Fruit fly (Drosophila melanogaster) whole organism, embryonic: ENCODE measurements around the gene CG9150.

Source experiments
- ATbp ChIP-seq: fragments of 200-800 bp; sonication (Bioruptor generic); optimal IDR thresholded peaks from 2 replicates; lab custom pipeline; 2017; ENCODE audit warnings: missing biosample characterization, mild to moderate bottlenecking, missing genetic modification characterization, missing genetic modification reagents
- Asciz ChIP-seq: fragments of 200-800 bp; sonication (Bioruptor generic); optimal IDR thresholded peaks from 2 replicates; lab custom pipeline; 2017; ENCODE audit warnings: missing biosample characterization, mild to moderate bottlenecking, missing genetic modification characterization, missing genetic modification reagents
- Awh ChIP-seq: fragments of 200-800 bp; sonication (Bioruptor generic); IDR thresholded peaks from 2 replicates; pipeline ENCODE4, ENCODE4 v1.3.6; 2022; ENCODE audit warnings: missing biosample characterization, missing genetic modification characterization
- BtbVII ChIP-seq: fragments of 200-800 bp; sonication (Bioruptor generic); optimal IDR thresholded peaks from 3 replicates; lab custom pipeline; 2017; ENCODE audit warnings: missing biosample characterization, mild to moderate bottlenecking, missing genetic modification characterization
- C15 ChIP-seq: fragments of 200-800 bp; sonication (Bioruptor generic); IDR thresholded peaks from 3 replicates; pipeline ENCODE4 v1.3.6; 2022; ENCODE audit warnings: missing biosample characterization, missing genetic modification characterization
- CG10267 ChIP-seq: fragments of 200-800 bp; sonication (Bioruptor generic); optimal IDR thresholded peaks from 2 replicates; lab custom pipeline; 2018; ENCODE audit warnings: missing biosample characterization, mild to moderate bottlenecking, missing genetic modification characterization, moderate library complexity
- CG10565 ChIP-seq: fragments of 200-800 bp; sonication (Bioruptor generic); optimal IDR thresholded peaks from 3 replicates; lab custom pipeline; 2016; ENCODE audit warnings: missing biosample characterization, mild to moderate bottlenecking, missing genetic modification characterization
- CG11085 ChIP-seq: fragments of 200-800 bp; sonication (Bioruptor generic); IDR thresholded peaks from 2 replicates; pipeline ENCODE4 v1.3.6; 2022; ENCODE audit warnings: missing biosample characterization, missing genetic modification characterization
- CG12391 ChIP-seq: fragments of 200-800 bp; sonication (Bioruptor generic); optimal IDR thresholded peaks from 3 replicates; lab custom pipeline; 2018; ENCODE audit warnings: missing biosample characterization, mild to moderate bottlenecking, missing genetic modification characterization, moderate library complexity
- CG17328 ChIP-seq: fragments of 200-800 bp; sonication (Bioruptor generic); IDR thresholded peaks from 2 replicates; pipeline ENCODE4 v1.3.6; 2022; ENCODE audit warnings: missing biosample characterization, missing genetic modification characterization
- CG1792 ChIP-seq: fragments of 200-800 bp; sonication (Bioruptor generic); optimal IDR thresholded peaks from 2 replicates; lab custom pipeline; 2016; ENCODE audit warnings: missing biosample characterization, missing genetic modification characterization
- CG2712 ChIP-seq: fragments of 200-800 bp; optimal IDR thresholded peaks from 3 replicates; lab custom pipeline; 2019; ENCODE audit warnings: missing biosample characterization, mild to moderate bottlenecking, missing genetic modification characterization, moderate library complexity
- CG31441 ChIP-seq: fragments of 200-800 bp; sonication (Bioruptor generic); IDR thresholded peaks from 2 replicates; pipeline ENCODE4 v1.3.6; 2022; ENCODE audit warnings: missing biosample characterization, missing genetic modification characterization
- CG34224 ChIP-seq: fragments of 200-800 bp; sonication (Bioruptor generic); IDR thresholded peaks from 3 replicates; pipeline ENCODE4 v1.3.6; 2022; ENCODE audit warnings: missing biosample characterization, missing genetic modification characterization; ENCODE audit not compliant: partially characterized antibody
- CG4730 ChIP-seq: fragments of 200-800 bp; sonication (Bioruptor generic); IDR thresholded peaks from 2 replicates; pipeline ENCODE4 v1.3.6; 2022; ENCODE audit warnings: missing biosample characterization, missing genetic modification characterization
- CG4820 ChIP-seq: fragments of 200-800 bp; sonication (Bioruptor generic); optimal IDR thresholded peaks from 3 replicates; lab custom pipeline; 2016; ENCODE audit warnings: missing biosample characterization, missing genetic modification characterization
- CG5245 ChIP-seq: fragments of 200-800 bp; sonication (Bioruptor generic); optimal IDR thresholded peaks from 3 replicates; lab custom pipeline; 2016; ENCODE audit warnings: missing biosample characterization, missing genetic modification characterization
- CG7963 ChIP-seq: fragments of 200-800 bp; sonication (Bioruptor generic); IDR thresholded peaks from 3 replicates; pipeline ENCODE4 v1.3.6; 2022; ENCODE audit warnings: missing biosample characterization, missing genetic modification characterization; ENCODE audit not compliant: partially characterized antibody
- CG8765 ChIP-seq: fragments of 200-800 bp; sonication (Bioruptor generic); IDR thresholded peaks from 2 replicates; pipeline ENCODE4 v1.3.6; 2022; ENCODE audit warnings: missing biosample characterization, missing genetic modification characterization
- Camta ChIP-seq: fragments of 200-800 bp; sonication (Bioruptor generic); optimal IDR thresholded peaks from 2 replicates; lab custom pipeline; 2016; ENCODE audit warnings: missing biosample characterization, missing genetic modification characterization
- CoRest ChIP-seq: fragments of 200-800 bp; sonication (Bioruptor generic); optimal IDR thresholded peaks from 3 replicates; lab custom pipeline; 2018; ENCODE audit warnings: missing biosample characterization, mild to moderate bottlenecking, missing genetic modification characterization, moderate library complexity
- E2f2 ChIP-seq: fragments of 200-800 bp; sonication (Bioruptor generic); IDR thresholded peaks from 2 replicates; pipeline ENCODE4 v1.3.6; 2022; ENCODE audit warnings: missing biosample characterization, missing genetic modification characterization
- H2.0 ChIP-seq: fragments of 200-800 bp; sonication (Bioruptor generic); IDR thresholded peaks from 2 replicates; pipeline ENCODE4 v1.3.6; 2022; ENCODE audit warnings: missing biosample characterization, missing genetic modification characterization
- HLH3B ChIP-seq: fragments of 200-800 bp; sonication (Bioruptor generic); IDR thresholded peaks from 2 replicates; pipeline ENCODE4 v1.3.6; 2022; ENCODE audit warnings: missing biosample characterization, missing genetic modification characterization
- Hey ChIP-seq: fragments of 200-800 bp; sonication (Bioruptor generic); optimal IDR thresholded peaks from 3 replicates; lab custom pipeline; 2018; ENCODE audit warnings: missing biosample characterization, mild to moderate bottlenecking, missing genetic modification characterization
- MTF-1 ChIP-seq: fragments of 200-800 bp; sonication (Bioruptor generic); optimal IDR thresholded peaks from 2 replicates; lab custom pipeline; 2018; ENCODE audit warnings: missing biosample characterization, mild to moderate bottlenecking, missing genetic modification characterization, borderline replicate concordance
- Mad ChIP-seq: fragments of 200-800 bp; sonication (Bioruptor generic); optimal IDR thresholded peaks from 2 replicates; lab custom pipeline; 2016; ENCODE audit warnings: missing biosample characterization, missing genetic modification characterization
- NC2β ChIP-seq: fragments of 200-800 bp; sonication (Bioruptor generic); optimal IDR thresholded peaks from 2 replicates; lab custom pipeline; 2016; ENCODE audit warnings: missing biosample characterization, missing genetic modification characterization
- NK7.1 ChIP-seq: fragments of 200-800 bp; sonication (Bioruptor generic); optimal IDR thresholded peaks from 3 replicates; lab custom pipeline; 2016; ENCODE audit warnings: missing biosample characterization, missing genetic modification characterization
- Poxn ChIP-seq: fragments of 200-800 bp; sonication (Bioruptor generic); IDR thresholded peaks from 2 replicates; pipeline ENCODE4 v1.3.6; 2022; ENCODE audit warnings: missing biosample characterization, missing genetic modification characterization
- Spps ChIP-seq: fragments of 200-800 bp; sonication (Bioruptor generic); optimal IDR thresholded peaks from 2 replicates; lab custom pipeline; 2018; ENCODE audit warnings: missing biosample characterization, mild to moderate bottlenecking, missing genetic modification characterization
- ato ChIP-seq: fragments of 200-800 bp; sonication (Bioruptor generic); IDR thresholded peaks from 2 replicates; pipeline ENCODE4 v1.3.6; 2022; ENCODE audit warnings: missing biosample characterization, missing genetic modification characterization; ENCODE audit not compliant: partially characterized antibody
- gem ChIP-seq: fragments of 200-800 bp; sonication (Bioruptor generic); optimal IDR thresholded peaks from 2 replicates; lab custom pipeline; 2019; ENCODE audit warnings: missing biosample characterization, mild to moderate bottlenecking, missing genetic modification characterization, moderate library complexity
- gsb-n ChIP-seq: fragments of 200-800 bp; sonication (Bioruptor generic); optimal IDR thresholded peaks from 3 replicates; lab custom pipeline; 2018; ENCODE audit warnings: missing biosample characterization, mild to moderate bottlenecking, missing genetic modification characterization
- kah ChIP-seq: fragments of 200-800 bp; sonication (Bioruptor generic); optimal IDR thresholded peaks from 2 replicates; lab custom pipeline; 2018; ENCODE audit warnings: missing biosample characterization, mild to moderate bottlenecking, missing genetic modification characterization
- mirr ChIP-seq: fragments of 200-800 bp; sonication (Bioruptor generic); optimal IDR thresholded peaks from 3 replicates; lab custom pipeline; 2018; ENCODE audit warnings: missing biosample characterization, mild to moderate bottlenecking, missing genetic modification characterization
- oc ChIP-seq: fragments of 200-800 bp; sonication (Bioruptor generic); optimal IDR thresholded peaks from 2 replicates; lab custom pipeline; 2018; ENCODE audit warnings: missing biosample characterization, mild to moderate bottlenecking, missing genetic modification characterization, moderate library complexity
- pros ChIP-seq: fragments of 200-800 bp; sonication (Bioruptor generic); optimal IDR thresholded peaks from 3 replicates; lab custom pipeline; 2019; ENCODE audit warnings: missing biosample characterization, mild to moderate bottlenecking, missing genetic modification characterization, moderate library complexity
- sd ChIP-seq: fragments of 200-800 bp; sonication (Bioruptor generic); optimal IDR thresholded peaks from 3 replicates; lab custom pipeline; 2018; ENCODE audit warnings: missing biosample characterization, mild to moderate bottlenecking, missing genetic modification characterization, moderate library complexity
- shn ChIP-seq: fragments of 200-800 bp; sonication (Bioruptor generic); optimal IDR thresholded peaks from 3 replicates; lab custom pipeline; 2016; ENCODE audit warnings: missing biosample characterization, missing genetic modification characterization
- ssp ChIP-seq: fragments of 200-800 bp; sonication (Bioruptor generic); IDR thresholded peaks from 2 replicates; pipeline ENCODE4 v1.3.6; 2022; ENCODE audit warnings: missing biosample characterization, missing genetic modification characterization
- stwl ChIP-seq: fragments of 200-800 bp; sonication (Bioruptor generic); optimal IDR thresholded peaks from 3 replicates; lab custom pipeline; 2018; ENCODE audit warnings: missing biosample characterization, mild to moderate bottlenecking, missing genetic modification characterization, moderate library complexity
- tin ChIP-seq: fragments of 200-800 bp; sonication (Bioruptor generic); optimal IDR thresholded peaks from 3 replicates; lab custom pipeline; 2016; ENCODE audit warnings: missing biosample characterization, missing genetic modification characterization
- tio ChIP-seq: fragments of 200-800 bp; sonication (Bioruptor generic); optimal IDR thresholded peaks from 2 replicates; lab custom pipeline; 2017; ENCODE audit warnings: missing biosample characterization, missing genetic modification characterization, inconsistent platforms
- toy ChIP-seq: fragments of 200-800 bp; sonication (Bioruptor generic); IDR thresholded peaks from 2 replicates; pipeline ENCODE4 v1.3.6; 2022; ENCODE audit warnings: missing biosample characterization, missing genetic modification characterization
- twi ChIP-seq: fragments of 200-800 bp; optimal IDR thresholded peaks from 2 replicates; lab custom pipeline; 2019; ENCODE audit warnings: missing biosample characterization, mild to moderate bottlenecking, missing genetic modification characterization, moderate library complexity
- tx ChIP-seq: fragments of 200-800 bp; sonication (Bioruptor generic); optimal IDR thresholded peaks from 2 replicates; lab custom pipeline; 2016; ENCODE audit warnings: missing biosample characterization, missing genetic modification characterization
- wor ChIP-seq: fragments of 200-800 bp; sonication (Bioruptor generic); IDR thresholded peaks from 2 replicates; pipeline ENCODE4 v1.3.6; 2022; ENCODE audit warnings: missing biosample characterization, missing genetic modification characterization

The CG9150 gene

dm6 chr2L:6088371-6089365, 20.3 kb upstream of the CG9150 start (continued):
- TF ChIP-seq tin (no peak), Hey (tag; lab: Kevin White, UChicago) (peak; percentile 96), shn (GFP tag; lab: Kevin White, UChicago) (no peak), stwl (tag; lab: Kevin White, UChicago) (peak; percentile 92), NC2β (GFP tag; lab: Kevin White, UChicago) (peak; percentile 4), CG7963 (no peak), CG10565 (GFP tag; lab: Kevin White, UChicago) (no peak), wor (GFP tag; lab: Robert Waterston, UW) (no peak), pros (GFP tag; lab: Kevin White, UChicago) (peak; percentile 99), CG31441 (GFP tag; lab: Robert Waterston, UW) (0 out of 2 replicates have a peak, but pooled peaks have one; percentile 13), ATbp (no peak), gsb-n (tag; lab: Kevin White, UChicago) (no peak), CG1792 (GFP tag; lab: Kevin White, UChicago) (no peak), CG4820 (GFP tag; lab: Kevin White, UChicago) (no peak), HLH3B (GFP tag; lab: Robert Waterston, UW) (no peak), oc (tag; lab: Kevin White, UChicago) (peak; percentile 68), E2f2 (no peak), Mad (GFP tag; lab: Kevin White, UChicago) (no peak), twi (tag; lab: Kevin White, UChicago) (peak; percentile 99), Camta (GFP tag; lab: Kevin White, UChicago) (no peak), toy (no peak), ssp (no peak), CG11085 (GFP tag; lab: Robert Waterston, UW) (no peak), ato (GFP tag; lab: Robert Waterston, UW) (peak; percentile 47; the same call in 1 of the 2 replicates), kah (GFP tag; lab: Kevin White, UChicago) (peak; percentile 47), sd (tag; lab: Kevin White, UChicago) (peak; percentile 87), Awh (peak; percentile 55; the same call in 1 of the 2 replicates), C15 (no peak), CG4730 (GFP tag; lab: Robert Waterston, UW) (no peak), Asciz (peak; percentile 19), CG17328 (GFP tag; lab: Robert Waterston, UW) (no peak), Spps (no peak), H2.0 (GFP tag; lab: Robert Waterston, UW) (no peak), CoRest (tag; lab: Kevin White, UChicago) (peak; percentile 0), tx (GFP tag; lab: Kevin White, UChicago) (no peak), mirr (peak; percentile 94), gem (tag; lab: Kevin White, UChicago) (peak; percentile 63), CG34224 (GFP tag; lab: Robert Waterston, UW) (peak; percentile 64; the same call in 2 of the 3 replicates), CG2712 (peak; percentile 7), CG5245 (GFP tag; lab: Kevin White, UChicago) (no peak), CG12391 (peak; percentile 35), NK7.1 (GFP tag; lab: Kevin White, UChicago) (no peak), BtbVII (GFP tag; lab: Kevin White, UChicago) (no peak), CG10267 (no peak), CG8765 (GFP tag; lab: Robert Waterston, UW) (peak; percentile 80), Poxn (GFP tag; lab: Robert Waterston, UW) (no peak), MTF-1 (peak; percentile 58), tio (GFP tag; lab: Kevin White, UChicago) (no peak)
